Fruit fly (Drosophila melanogaster): ENCODE data around the gene tal-1A.

The tal-1A gene

DNA sequence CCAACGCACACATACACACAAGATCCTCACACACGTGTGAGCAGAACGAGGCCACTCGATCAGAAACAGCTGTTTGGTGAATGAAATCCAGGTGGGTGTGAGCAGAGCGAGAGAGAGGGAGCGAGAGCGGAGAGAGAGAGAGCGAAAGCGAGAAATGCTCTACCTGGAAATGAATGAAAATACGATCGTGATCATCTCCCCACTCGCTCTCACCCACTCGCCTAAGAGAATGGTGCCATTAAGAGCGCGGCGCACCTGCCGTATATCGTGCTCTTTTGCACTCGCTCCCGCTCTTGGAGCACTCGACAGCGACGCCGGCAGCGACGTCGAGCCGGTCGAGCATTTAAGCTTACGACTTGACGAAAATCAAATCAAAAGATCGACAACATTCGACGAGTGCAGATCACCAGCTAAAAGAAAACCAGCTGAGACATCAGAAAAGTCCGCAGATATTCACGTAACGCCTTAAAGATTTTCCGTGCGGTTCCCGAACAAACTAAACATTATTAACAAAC lies at the start of gene tal-1A, which contains the start of the genes tal-2A, tal-3A and tal-AA (continued):
- TF ChIP-seq tx (GFP tag; optimal IDR thresholded peaks at IDR 0.05) (no peak), ind (GFP tag; optimal IDR thresholded peaks at IDR 0.05) (no peak), eyg (GFP tag; optimal IDR thresholded peaks at IDR 0.05) (no peak), CG30403 (GFP tag; optimal IDR thresholded peaks at IDR 0.05) (no peak), CG34224 (GFP tag; IDR thresholded peaks at IDR 0.05; ENCODE audit: partially characterized antibody) (peak; percentile 82), ara (GFP tag; IDR thresholded peaks at IDR 0.05) (0 out of 2 replicates have a peak, but pooled peaks have one; percentile 47), CG12744 (GFP tag; optimal IDR thresholded peaks at IDR 0.05) (no peak), CG11456 (GFP tag; IDR thresholded peaks at IDR 0.05) (no peak), pzg (GFP tag; optimal IDR thresholded peaks at IDR 0.05) (no peak), CG31365 (tag; optimal IDR thresholded peaks at IDR 0.05) (peak; percentile 38), gem (tag; optimal IDR thresholded peaks at IDR 0.05) (no peak), CG5245 (GFP tag; optimal IDR thresholded peaks at IDR 0.05) (no peak), H15 (GFP tag; IDR thresholded peaks at IDR 0.05) (no peak), CG15479 (GFP tag; optimal IDR thresholded peaks at IDR 0.05) (no peak), CG7839 (tag; optimal IDR thresholded peaks at IDR 0.05) (no peak), CG2129 (GFP tag; IDR thresholded peaks at IDR 0.05; ENCODE audit: partially characterized antibody) (0 out of 2 replicates have a peak, but pooled peaks have one; percentile 22), CG1233 (GFP tag; optimal IDR thresholded peaks at IDR 0.05) (no peak), CG7556 (GFP tag; optimal IDR thresholded peaks at IDR 0.05) (no peak), CG6175 (GFP tag; IDR thresholded peaks at IDR 0.05) (no peak), bsh (GFP tag; optimal IDR thresholded peaks at IDR 0.05) (no peak), org-1 (GFP tag; optimal IDR thresholded peaks at IDR 0.05) (no peak), gfzf (GFP tag; optimal IDR thresholded peaks at IDR 0.05) (no peak), CG8478 (optimal IDR thresholded peaks at IDR 0.05) (no peak), CG9876 (GFP tag; optimal IDR thresholded peaks at IDR 0.05) (no peak), GATAe (GFP tag; conservative IDR thresholded peaks at IDR 0.05) (no peak), CG18262 (tag; optimal IDR thresholded peaks at IDR 0.05) (no peak), kni (GFP tag; optimal IDR thresholded peaks at IDR 0.05) (peak; percentile 42), CHES-1-like (GFP tag; optimal IDR thresholded peaks at IDR 0.05) (no peak), Hey (tag; optimal IDR thresholded peaks at IDR 0.05) (no peak), lola (GFP tag; optimal IDR thresholded peaks at IDR 0.05) (no peak), CG17186 (GFP tag; optimal IDR thresholded peaks at IDR 0.05) (no peak), Sox102F (GFP tag; optimal IDR thresholded peaks at IDR 0.05) (no peak), CG17912 (GFP tag; optimal IDR thresholded peaks at IDR 0.05) (no peak), CG13123 (GFP tag; optimal IDR thresholded peaks at IDR 0.05) (no peak), CG8359 (GFP tag; optimal IDR thresholded peaks at IDR 0.05; ENCODE audit: borderline replicate concordance) (no peak), bigmax (GFP tag; optimal IDR thresholded peaks at IDR 0.05) (no peak), danr (GFP tag; IDR thresholded peaks at IDR 0.05) (no peak), schlank (tag; optimal IDR thresholded peaks at IDR 0.05) (no peak), CG13894 (tag; optimal IDR thresholded peaks at IDR 0.05) (no peak), CG17802 (tag; optimal IDR thresholded peaks at IDR 0.05) (no peak), Hr39 (optimal IDR thresholded peaks at IDR 0.05) (no peak), tna (GFP tag; IDR thresholded peaks at IDR 0.05; ENCODE audit: partially characterized antibody) (no peak), cwo (GFP tag; optimal IDR thresholded peaks at IDR 0.05) (peak; percentile 49), CG6765 (GFP tag; optimal IDR thresholded peaks at IDR 0.05) (no peak), Asciz (GFP tag; optimal IDR thresholded peaks at IDR 0.05) (no peak), onecut (GFP tag; IDR thresholded peaks at IDR 0.05) (0 out of 2 replicates have a peak, but pooled peaks have one; percentile 11), Dek (tag; optimal IDR thresholded peaks at IDR 0.05) (no peak), CG31388 (GFP tag; optimal IDR thresholded peaks at IDR 0.05) (no peak), exex (tag; optimal IDR thresholded peaks at IDR 0.05) (no peak), CG34376 (GFP tag; optimal IDR thresholded peaks at IDR 0.05) (peak; percentile 14)

Measured in whole organism, embryonic.